Fruit fly (Drosophila melanogaster): Measurements from ENCODE around the gene CG4045.

The CG4045 gene

DNA sequence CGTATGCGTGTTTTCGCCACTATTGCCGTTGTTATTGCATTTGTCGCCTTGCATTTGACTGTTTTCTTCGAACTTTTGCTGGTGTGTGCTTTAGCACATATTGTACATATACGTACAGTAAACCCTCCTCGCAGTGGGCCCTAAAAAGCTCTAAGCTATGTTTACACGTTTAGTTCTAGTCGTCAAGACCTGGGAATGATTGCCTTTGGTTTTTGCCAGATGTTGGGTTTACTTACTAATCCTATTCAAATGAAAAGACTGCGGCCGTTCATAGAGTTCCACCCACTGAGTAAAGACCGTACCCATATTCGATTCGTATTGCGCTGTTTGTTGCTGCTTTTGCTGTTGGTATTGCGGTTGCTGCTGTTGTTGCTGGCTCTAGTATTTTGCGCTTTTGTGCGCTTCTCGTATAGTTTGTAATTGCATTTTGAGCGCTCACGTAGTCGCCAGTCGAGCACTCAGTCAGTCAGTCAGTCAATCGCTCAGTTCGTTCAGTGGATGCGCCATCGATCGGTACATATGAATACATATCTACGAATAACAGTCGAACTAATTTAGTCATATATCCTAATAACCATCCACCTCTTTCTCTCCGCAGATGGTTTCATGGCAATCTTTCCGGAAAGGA lies 32.2 kb upstream of the CG4045 start (continued):
- TF ChIP-seq Ravus (GFP tag; IDR thresholded peaks at IDR 0.05) (no peak), CG6175 (GFP tag; IDR thresholded peaks at IDR 0.05) (no peak), Xbp1 (GFP tag; optimal IDR thresholded peaks at IDR 0.05) (peak; percentile 3), CG8924 (tag; optimal IDR thresholded peaks at IDR 0.05) (no peak), vfl (GFP tag; optimal IDR thresholded peaks at IDR 0.05) (no peak), vvl (GFP tag; IDR thresholded peaks at IDR 0.05) (0 out of 2 replicates have a peak, but pooled peaks have one; percentile 38), Deaf1 (tag; optimal IDR thresholded peaks at IDR 0.05) (no peak), fd3F (GFP tag; optimal IDR thresholded peaks at IDR 0.05) (no peak), CG42726 (GFP tag; IDR thresholded peaks at IDR 0.05; ENCODE audit: partially characterized antibody) (no peak), CG13123 (GFP tag; optimal IDR thresholded peaks at IDR 0.05) (no peak), dpn (GFP tag; optimal IDR thresholded peaks at IDR 0.05) (no peak), row (GFP tag; IDR thresholded peaks at IDR 0.05) (peak; percentile 43; the same call in 2 of the 3 replicates), CG30403 (GFP tag; optimal IDR thresholded peaks at IDR 0.05) (no peak)

DNA sequence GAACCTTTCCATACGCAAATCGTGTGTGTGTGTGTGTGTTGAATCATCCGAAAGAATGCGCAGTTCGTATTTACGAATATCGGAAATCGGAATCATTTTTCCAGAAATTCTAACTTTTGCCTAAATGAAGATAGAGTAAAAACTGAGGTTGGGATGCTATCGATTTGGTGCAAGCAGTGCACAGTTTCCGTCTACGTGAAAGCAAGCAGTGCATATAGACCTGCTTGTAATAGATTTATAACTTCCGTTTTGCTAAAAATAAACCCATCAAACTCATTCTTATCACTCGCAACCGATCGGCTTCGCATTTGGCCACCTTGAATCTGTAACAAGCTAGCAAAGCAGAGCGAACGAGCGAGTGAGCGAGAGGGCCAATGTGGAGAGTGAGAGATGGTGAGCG lies 30.7 kb upstream of the CG4045 start:
- TF ChIP-seq CG31365 (tag; optimal IDR thresholded peaks at IDR 0.05) (peak; percentile 88), stwl (tag; optimal IDR thresholded peaks at IDR 0.05) (peak; percentile 13), CG14441 (GFP tag; IDR thresholded peaks at IDR 0.05) (no peak), Eip74EF (GFP tag; optimal IDR thresholded peaks at IDR 0.05) (peak in 1 of 2 experiments; percentile 44), gro (GFP tag; optimal IDR thresholded peaks at IDR 0.05) (peak; percentile 2), jumu (GFP tag; optimal IDR thresholded peaks at IDR 0.05) (no peak), CG1832 (GFP tag; optimal IDR thresholded peaks at IDR 0.05) (peak; percentile 14), CG13296 (GFP tag; optimal IDR thresholded peaks at IDR 0.05) (peak; percentile 8), Drgx (GFP tag; IDR thresholded peaks at IDR 0.05) (no peak), slou (GFP tag; optimal IDR thresholded peaks at IDR 0.05) (no peak), B-H1 (GFP tag; IDR thresholded peaks at IDR 0.05) (no peak), Fer3 (tag; optimal IDR thresholded peaks at IDR 0.05) (peak; percentile 12), CG12769 (tag; optimal IDR thresholded peaks at IDR 0.05) (peak; percentile 62), dpn (GFP tag; optimal IDR thresholded peaks at IDR 0.05) (no peak), CG14667 (GFP tag; IDR thresholded peaks at IDR 0.05) (no peak), sima (GFP tag; optimal IDR thresholded peaks at IDR 0.05) (no peak), Ets97D (GFP tag; optimal IDR thresholded peaks at IDR 0.05) (peak; percentile 79), CG8089 (GFP tag; optimal IDR thresholded peaks at IDR 0.05) (no peak), CG18619 (GFP tag; optimal IDR thresholded peaks at IDR 0.05) (no peak), Pdp1 (GFP tag; optimal IDR thresholded peaks at IDR 0.05) (no peak), luna (GFP tag; optimal IDR thresholded peaks at IDR 0.05) (no peak), ewg (GFP tag; optimal IDR thresholded peaks at IDR 0.05) (no peak), CG13775 (GFP tag; optimal IDR thresholded peaks at IDR 0.05) (peak; percentile 3), org-1 (GFP tag; optimal IDR thresholded peaks at IDR 0.05) (no peak), Hmx (GFP tag; optimal IDR thresholded peaks at IDR 0.05) (no peak), mirr (GFP tag; optimal IDR thresholded peaks at IDR 0.05) (peak; percentile 12), CG17361 (GFP tag; IDR thresholded peaks at IDR 0.05) (0 out of 3 replicates have a peak, but pooled peaks have one; percentile 30), CG9215 (GFP tag; IDR thresholded peaks at IDR 0.05) (no peak), danr (GFP tag; IDR thresholded peaks at IDR 0.05) (no peak), CG3065 (GFP tag; optimal IDR thresholded peaks at IDR 0.05) (no peak), inv (GFP tag; IDR thresholded peaks at IDR 0.05; ENCODE audit: partially characterized antibody) (no peak), Med (GFP tag) (peak; percentile 84), dm (GFP tag; optimal IDR thresholded peaks at IDR 0.05) (no peak), Adf1 (GFP tag; IDR thresholded peaks at IDR 0.05) (no peak), CG14014 (GFP tag; IDR thresholded peaks at IDR 0.05) (no peak), CG11560 (tag; IDR thresholded peaks at IDR 0.05) (no peak), tx (GFP tag; optimal IDR thresholded peaks at IDR 0.05) (no peak), bsh (GFP tag; optimal IDR thresholded peaks at IDR 0.05) (no peak)

Measured in whole organism, embryonic.